Fruit fly (Drosophila melanogaster): ENCODE data around the gene Atg17.

Gene Atg17

DNA sequence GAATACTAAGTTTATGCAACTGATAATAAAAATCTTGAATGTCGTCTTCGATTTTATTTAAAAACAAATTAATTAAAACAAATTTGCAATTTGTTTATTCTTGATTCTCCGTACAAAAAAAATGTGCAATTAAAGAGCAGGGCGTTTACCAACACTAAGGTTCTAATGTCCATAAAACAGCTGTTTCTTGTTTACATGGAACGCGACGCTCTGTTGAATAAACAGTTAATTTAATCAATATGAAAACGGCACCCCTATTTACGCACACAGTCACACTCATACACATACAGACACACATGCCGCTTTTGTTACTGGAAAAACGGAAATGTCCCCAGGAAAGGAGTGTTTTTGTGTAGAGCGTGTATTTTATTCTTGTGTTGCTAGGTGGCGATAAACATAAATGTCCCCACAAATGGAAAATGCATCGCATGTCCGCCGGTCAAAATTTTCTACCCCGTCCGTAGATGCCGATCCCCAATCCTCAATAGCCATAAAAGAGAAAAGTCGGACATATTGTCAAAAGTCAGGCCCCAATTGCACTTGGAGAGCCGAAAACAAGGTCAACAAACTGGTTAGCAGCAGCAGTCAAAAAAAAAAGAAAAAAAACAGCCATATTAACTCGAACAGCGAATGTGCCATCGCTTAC, 46.4 kb upstream of the Atg17 start (continued):
- no peak for TF ChIP-seq Ets65A (GFP tag)
- TF ChIP-seq pros (GFP tag; optimal IDR thresholded peaks at IDR 0.05), result peak; percentile 59
- peak; percentile 83 for TF ChIP-seq CG17912 (GFP tag; optimal IDR thresholded peaks at IDR 0.05)
- TF ChIP-seq CG15601 (tag; optimal IDR thresholded peaks at IDR 0.05), result peak; percentile 87
- peak; percentile 83 for TF ChIP-seq CrebB (tag; optimal IDR thresholded peaks at IDR 0.05)
- TF ChIP-seq dysf (GFP tag; IDR thresholded peaks at IDR 0.05), result no peak
- TF ChIP-seq CG6791 (GFP tag; IDR thresholded peaks at IDR 0.05; ENCODE audit: partially characterized antibody), result no peak
- no peak for TF ChIP-seq hth (optimal IDR thresholded peaks at IDR 0.05)
- peak; percentile 99 for TF ChIP-seq sqz (GFP tag; optimal IDR thresholded peaks at IDR 0.05)
- peak; percentile 81 for TF ChIP-seq Fer1 (GFP tag; optimal IDR thresholded peaks at IDR 0.05)
- peak; percentile 59 for TF ChIP-seq NfI (GFP tag; optimal IDR thresholded peaks at IDR 0.05)
- TF ChIP-seq sima (GFP tag; optimal IDR thresholded peaks at IDR 0.05), result peak; percentile 53
- peak; percentile 64 for TF ChIP-seq Mad (GFP tag; optimal IDR thresholded peaks at IDR 0.05)
- peak; percentile 50 for TF ChIP-seq crc (GFP tag; optimal IDR thresholded peaks at IDR 0.05)
- TF ChIP-seq CG30431 (GFP tag; optimal IDR thresholded peaks at IDR 0.05), result no peak
- TF ChIP-seq Bteb2 (GFP tag; optimal IDR thresholded peaks at IDR 0.05), result peak; percentile 54
- TF ChIP-seq knrl (GFP tag; IDR thresholded peaks at IDR 0.05; ENCODE audit: partially characterized antibody), result no peak
- TF ChIP-seq en (GFP tag; optimal IDR thresholded peaks at IDR 0.05), result peak; percentile 69
- TF ChIP-seq HLH4C (GFP tag; IDR thresholded peaks at IDR 0.05; ENCODE audit: partially characterized antibody), result no peak
- TF ChIP-seq disco-r (GFP tag; optimal IDR thresholded peaks at IDR 0.05), result peak; percentile 48
- TF ChIP-seq oc (tag; optimal IDR thresholded peaks at IDR 0.05), result peak; percentile 76
- no peak for TF ChIP-seq sc (optimal IDR thresholded peaks at IDR 0.05)
- peak; percentile 76 for TF ChIP-seq sc (GFP tag; optimal IDR thresholded peaks at IDR 0.05)
- no peak for TF ChIP-seq CG6689 (GFP tag; IDR thresholded peaks at IDR 0.05)
- TF ChIP-seq CG11696 (GFP tag; IDR thresholded peaks at IDR 0.05), result no peak
- peak; percentile 29 for TF ChIP-seq CG9609 (GFP tag; optimal IDR thresholded peaks at IDR 0.05)
- TF ChIP-seq grn (GFP tag; optimal IDR thresholded peaks at IDR 0.05), result peak; percentile 70
- TF ChIP-seq vvl (GFP tag; IDR thresholded peaks at IDR 0.05), result no peak
- TF ChIP-seq Ets97D (GFP tag; optimal IDR thresholded peaks at IDR 0.05), result peak; percentile 63
- no peak for TF ChIP-seq usp (GFP tag; optimal IDR thresholded peaks at IDR 0.05)
- no peak for TF ChIP-seq lov (optimal IDR thresholded peaks at IDR 0.05)
- TF ChIP-seq lov (GFP tag; IDR thresholded peaks at IDR 0.05), result no peak
- TF ChIP-seq CG18011 (GFP tag; optimal IDR thresholded peaks at IDR 0.05), result peak; percentile 32
- TF ChIP-seq dmrt99B (tag; optimal IDR thresholded peaks at IDR 0.05), result peak; percentile 73
- TF ChIP-seq ATbp (GFP tag; optimal IDR thresholded peaks at IDR 0.05), result peak; percentile 93
- TF ChIP-seq Nf-YA (GFP tag; IDR thresholded peaks at IDR 0.05), result no peak
- peak; percentile 57 for TF ChIP-seq sug (tag; optimal IDR thresholded peaks at IDR 0.05)
- TF ChIP-seq CG13894 (tag; optimal IDR thresholded peaks at IDR 0.05), result peak; percentile 77
- peak; percentile 52 for TF ChIP-seq CG13775 (GFP tag; optimal IDR thresholded peaks at IDR 0.05)
- peak; percentile 79 for TF ChIP-seq gcm (GFP tag; optimal IDR thresholded peaks at IDR 0.05)
- no peak for TF ChIP-seq CG4730 (GFP tag; IDR thresholded peaks at IDR 0.05)
- peak; percentile 48 for TF ChIP-seq sd (tag; optimal IDR thresholded peaks at IDR 0.05)
- peak; percentile 74 for TF ChIP-seq CG2120 (GFP tag; optimal IDR thresholded peaks at IDR 0.05)
- TF ChIP-seq CG14014 (GFP tag; IDR thresholded peaks at IDR 0.05), result no peak
- TF ChIP-seq fd96Cb (tag; optimal IDR thresholded peaks at IDR 0.05), result peak; percentile 55
- TF ChIP-seq Sox100B (GFP tag; optimal IDR thresholded peaks at IDR 0.05), result peak; percentile 81
- TF ChIP-seq Oli (tag; optimal IDR thresholded peaks at IDR 0.05), result peak; percentile 23
- peak; percentile 90 for TF ChIP-seq CG12299 (tag; optimal IDR thresholded peaks at IDR 0.05)
- TF ChIP-seq Nf-YB (GFP tag; optimal IDR thresholded peaks at IDR 0.05), result peak; percentile 63
- TF ChIP-seq CG5953 (GFP tag; IDR thresholded peaks at IDR 0.05), result no peak
- TF ChIP-seq Opbp (GFP tag; IDR thresholded peaks at IDR 0.05; ENCODE audit: partially characterized antibody), result no peak
